Fruit fly (Drosophila melanogaster): Measurements from ENCODE around the gene CG12607.

The CG12607 gene

DNA sequence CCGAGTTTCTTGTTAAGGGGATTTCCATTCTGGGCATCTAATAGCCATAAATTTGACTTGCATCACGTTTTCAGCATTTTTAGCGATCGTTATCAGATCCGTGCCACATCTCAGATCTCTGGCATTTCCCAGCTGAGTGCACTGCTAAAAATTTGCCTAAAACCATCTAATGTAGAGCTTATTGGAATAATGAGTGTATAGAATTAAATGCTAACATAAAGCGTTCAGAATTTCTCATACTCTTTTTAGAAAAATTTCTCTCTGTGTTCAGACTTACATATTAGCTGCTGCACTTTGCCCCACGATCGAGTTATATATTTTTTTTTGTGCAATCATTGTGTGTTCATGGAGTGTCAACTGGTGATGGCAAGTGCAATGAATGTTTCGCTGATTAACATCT, 38.6 kb upstream of the CG12607 start (continued):
- TF ChIP-seq ss (GFP tag; optimal IDR thresholded peaks at IDR 0.05) (no peak), pdm3 (GFP tag; optimal IDR thresholded peaks at IDR 0.05) (peak; percentile 65), Hr38 (GFP tag; optimal IDR thresholded peaks at IDR 0.05) (no peak), CG10669 (GFP tag; optimal IDR thresholded peaks at IDR 0.05) (peak; percentile 25), eg (GFP tag; IDR thresholded peaks at IDR 0.05) (peak; percentile 74), OdsH (GFP tag; optimal IDR thresholded peaks at IDR 0.05) (peak; percentile 74), CG6808 (GFP tag; optimal IDR thresholded peaks at IDR 0.05) (no peak), svp (GFP tag) (peak; percentile 78), fd85E (GFP tag; optimal IDR thresholded peaks at IDR 0.05) (no peak), Sox15 (GFP tag; optimal IDR thresholded peaks at IDR 0.05) (no peak), CG11294 (GFP tag; IDR thresholded peaks at IDR 0.05) (peak; percentile 39; the same call in 1 of the 2 replicates), CG16779 (tag; optimal IDR thresholded peaks at IDR 0.05) (no peak), topi (GFP tag; optimal IDR thresholded peaks at IDR 0.05) (peak; percentile 40), dac (GFP tag; optimal IDR thresholded peaks at IDR 0.05) (peak; percentile 24), fd59A (GFP tag; optimal IDR thresholded peaks at IDR 0.05) (peak; percentile 22), Gug (GFP tag; IDR thresholded peaks at IDR 0.05) (peak; percentile 57; the same call in 1 of the 2 replicates), Sox14 (GFP tag; optimal IDR thresholded peaks at IDR 0.05) (peak; percentile 22), acj6 (GFP tag; optimal IDR thresholded peaks at IDR 0.05) (peak; percentile 54), CG34406 (GFP tag; optimal IDR thresholded peaks at IDR 0.05) (peak; percentile 13), vri (GFP tag; optimal IDR thresholded peaks at IDR 0.05) (no peak), CG6276 (GFP tag; optimal IDR thresholded peaks at IDR 0.05) (peak; percentile 42), CG9139 (GFP tag; optimal IDR thresholded peaks at IDR 0.05) (no peak), Hr4 (GFP tag; optimal IDR thresholded peaks at IDR 0.05) (peak; percentile 76), salr (GFP tag; optimal IDR thresholded peaks at IDR 0.05) (peak in 1 of 2 experiments; percentile 67), CG31627 (GFP tag; optimal IDR thresholded peaks at IDR 0.05) (peak; percentile 24), CG6854 (GFP tag; optimal IDR thresholded peaks at IDR 0.05) (no peak), Met (GFP tag; optimal IDR thresholded peaks at IDR 0.05) (peak; percentile 64), esn (GFP tag; optimal IDR thresholded peaks at IDR 0.05) (peak; percentile 36), CG10631 (GFP tag; optimal IDR thresholded peaks at IDR 0.05) (peak; percentile 60), CG8319 (GFP tag; optimal IDR thresholded peaks at IDR 0.05) (no peak)

DNA sequence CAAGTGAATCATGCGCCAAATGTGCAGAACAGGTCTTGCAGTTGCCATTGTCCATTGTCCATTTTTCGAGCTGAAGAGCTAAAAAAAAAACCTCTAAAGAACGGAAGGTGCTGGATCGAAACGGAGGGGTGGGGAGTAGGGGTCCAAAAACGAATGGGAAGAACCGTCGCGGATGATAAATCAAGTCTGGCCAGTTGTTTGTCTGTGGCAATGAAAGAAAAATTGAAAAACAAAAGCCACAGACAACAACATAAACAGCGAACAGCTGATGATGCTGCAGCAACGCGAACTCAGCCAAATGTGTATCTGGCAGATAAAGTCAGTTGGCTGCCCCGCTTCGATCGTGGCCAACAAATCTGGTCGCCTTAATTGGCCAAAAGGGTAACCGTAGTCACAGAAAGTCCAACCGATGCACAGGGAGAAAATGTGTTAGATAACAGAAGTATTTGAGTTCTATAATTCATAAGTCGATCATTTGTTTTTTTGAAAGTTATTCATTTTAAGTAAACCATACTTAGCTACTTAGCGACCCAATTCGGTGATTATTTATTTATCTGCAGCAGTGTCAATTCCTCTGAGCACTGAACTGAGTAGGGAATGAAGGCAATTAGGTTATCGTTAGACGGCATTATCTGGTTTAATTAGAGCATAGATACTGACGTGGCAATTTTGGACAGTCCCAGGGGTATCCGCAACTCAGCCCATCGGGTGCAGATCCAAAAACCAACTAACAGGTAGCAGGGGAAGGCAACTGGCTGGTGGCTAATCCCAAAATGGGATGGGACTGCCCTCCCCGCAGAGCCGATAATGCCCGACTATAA, 37.9 kb upstream of the CG12607 start:
- TF ChIP-seq Sox102F (GFP tag; optimal IDR thresholded peaks at IDR 0.05) (no peak), Smox (GFP tag; optimal IDR thresholded peaks at IDR 0.05) (peak; percentile 4), eg (GFP tag; IDR thresholded peaks at IDR 0.05) (no peak), svp (GFP tag) (peak; percentile 78), fd59A (GFP tag; optimal IDR thresholded peaks at IDR 0.05) (no peak), CG34406 (GFP tag; optimal IDR thresholded peaks at IDR 0.05) (no peak), achi (GFP tag; optimal IDR thresholded peaks at IDR 0.05) (peak; percentile 34), CG15336 (GFP tag; IDR thresholded peaks at IDR 0.05) (0 out of 2 replicates have a peak, but pooled peaks have one; percentile 14), CG32006 (GFP tag; optimal IDR thresholded peaks at IDR 0.05) (peak; percentile 8), dsx (GFP tag; optimal IDR thresholded peaks at IDR 0.05; ENCODE audit: poor library complexity, severe bottlenecking) (no peak), CG9139 (GFP tag; optimal IDR thresholded peaks at IDR 0.05) (no peak), CG6792 (GFP tag; optimal IDR thresholded peaks at IDR 0.05) (peak; percentile 10), ss (GFP tag; optimal IDR thresholded peaks at IDR 0.05) (peak in 1 of 2 experiments; percentile 36), Hr39 (GFP tag; optimal IDR thresholded peaks at IDR 0.05) (peak; percentile 3), CG3919 (GFP tag; optimal IDR thresholded peaks at IDR 0.05) (peak; percentile 9), Blimp-1 (GFP tag; optimal IDR thresholded peaks at IDR 0.05) (peak; percentile 22), Sox14 (GFP tag; optimal IDR thresholded peaks at IDR 0.05) (peak; percentile 10), Met (GFP tag; optimal IDR thresholded peaks at IDR 0.05) (no peak), esn (GFP tag; optimal IDR thresholded peaks at IDR 0.05) (peak; percentile 32), CG6163 (GFP tag; IDR thresholded peaks at IDR 0.05) (peak; percentile 16; the same call in 2 of the 3 replicates), CG11762 (GFP tag; optimal IDR thresholded peaks at IDR 0.05; ENCODE audit: insufficient read depth) (no peak), CG10669 (GFP tag; optimal IDR thresholded peaks at IDR 0.05) (peak; percentile 24), Eip78C (GFP tag) (peak; percentile 81)
